Fruit fly (Drosophila melanogaster) whole organism, embryonic: Measurements from ENCODE around the gene Dpm3.
A peak's percentile ranks its signal among the peaks of the same experiment; 100 is the strongest.

Experiments
- B-H2 ChIP-seq: fragments of 200-800 bp; sonication (Bioruptor generic); optimal IDR thresholded peaks from 2 replicates; lab custom pipeline; 2018; ENCODE audit warnings: missing biosample characterization, mild to moderate bottlenecking, missing genetic modification characterization
- CG10147 ChIP-seq: fragments of 200-800 bp; sonication (Bioruptor generic); optimal IDR thresholded peaks from 2 replicates; lab custom pipeline; 2019; ENCODE audit warnings: missing biosample characterization, mild to moderate bottlenecking, missing genetic modification characterization, moderate library complexity
- CG11247 ChIP-seq: fragments of 200-800 bp; sonication (Bioruptor generic); IDR thresholded peaks from 2 replicates; pipeline ENCODE4 v1.3.6; 2022; ENCODE audit warnings: missing biosample characterization, missing genetic modification characterization
- CG12155 ChIP-seq: fragments of 200-800 bp; sonication (Bioruptor generic); optimal IDR thresholded peaks from 3 replicates; lab custom pipeline; 2016; ENCODE audit warnings: missing biosample characterization, missing genetic modification characterization
- CG12299 ChIP-seq: fragments of 200-800 bp; sonication (Bioruptor generic); optimal IDR thresholded peaks from 2 replicates; lab custom pipeline; 2018; ENCODE audit warnings: missing biosample characterization, mild to moderate bottlenecking, missing genetic modification characterization
- CG14667 ChIP-seq: fragments of 200-800 bp; sonication (Bioruptor generic); IDR thresholded peaks from 2 replicates; pipeline ENCODE4 v1.3.6; 2022; ENCODE audit warnings: missing biosample characterization, missing genetic modification characterization
- CG17568 ChIP-seq: fragments of 200-800 bp; sonication (Bioruptor generic); optimal IDR thresholded peaks from 2 replicates; lab custom pipeline; 2018; ENCODE audit warnings: missing biosample characterization, mild to moderate bottlenecking, missing genetic modification characterization, moderate library complexity
- CG18476 ChIP-seq: fragments of 200-800 bp; sonication (Bioruptor generic); optimal IDR thresholded peaks from 2 replicates; lab custom pipeline; 2016; ENCODE audit warnings: missing biosample characterization, mild to moderate bottlenecking, missing genetic modification characterization
- CG30431 ChIP-seq: fragments of 200-800 bp; sonication (Bioruptor generic); optimal IDR thresholded peaks from 2 replicates; lab custom pipeline; 2017; ENCODE audit warnings: missing biosample characterization, missing genetic modification characterization
- CG31224 ChIP-seq: fragments of 200-800 bp; sonication (Bioruptor generic); IDR thresholded peaks from 2 replicates; pipeline ENCODE4 v1.3.6; 2022; ENCODE audit warnings: missing biosample characterization, missing genetic modification characterization
- CG33213 ChIP-seq: fragments of 200-800 bp; sonication (Bioruptor generic); optimal IDR thresholded peaks from 3 replicates; lab custom pipeline; 2016; ENCODE audit warnings: missing biosample characterization, missing genetic modification characterization
- CG34376 ChIP-seq: fragments of 200-800 bp; sonication (Bioruptor generic); optimal IDR thresholded peaks from 2 replicates; lab custom pipeline; 2018; ENCODE audit warnings: missing biosample characterization, mild to moderate bottlenecking, missing genetic modification characterization
- CG4360 ChIP-seq: fragments of 200-800 bp; sonication (Bioruptor generic); IDR thresholded peaks from 2 replicates; pipeline ENCODE4 v1.3.6; 2022; ENCODE audit warnings: missing biosample characterization, missing genetic modification characterization
- CG6689 ChIP-seq: fragments of 200-800 bp; sonication (Bioruptor generic); IDR thresholded peaks from 2 replicates; pipeline ENCODE4 v1.3.6; 2022; ENCODE audit warnings: missing biosample characterization, missing genetic modification characterization
- CG7556 ChIP-seq: fragments of 200-800 bp; sonication (Bioruptor generic); optimal IDR thresholded peaks from 2 replicates; lab custom pipeline; 2017; ENCODE audit warnings: missing biosample characterization, mild to moderate bottlenecking, missing genetic modification characterization
- CG7987 ChIP-seq: fragments of 200-800 bp; sonication (Bioruptor generic); optimal IDR thresholded peaks from 2 replicates; lab custom pipeline; 2018; ENCODE audit warnings: missing biosample characterization, mild to moderate bottlenecking, missing genetic modification characterization, moderate library complexity
- CG8478 ChIP-seq: fragments of >200 bp; optimal IDR thresholded peaks from 2 replicates; lab custom pipeline; 2018
- CG9932 ChIP-seq: fragments of 200-800 bp; sonication (Bioruptor generic); IDR thresholded peaks from 2 replicates; pipeline ENCODE4 v1.3.6; 2022; ENCODE audit warnings: missing biosample characterization, missing genetic modification characterization
- Deaf1 ChIP-seq: fragments of 200-800 bp; optimal IDR thresholded peaks from 3 replicates; lab custom pipeline; 2019; ENCODE audit warnings: missing biosample characterization, mild to moderate bottlenecking, missing genetic modification characterization, moderate library complexity
- Dfd ChIP-seq, 2 experiments: fragments of >200 bp; optimal IDR thresholded peaks; 2 replicates each; lab custom pipeline; 2017; ENCODE audit warnings: missing biosample characterization in 2 of 2, missing genetic modification characterization in 2 of 2
- Dref ChIP-seq: fragments of 200-800 bp; sonication (Bioruptor generic); IDR thresholded peaks from 2 replicates; pipeline ENCODE4 v1.3.6; 2022; ENCODE audit warnings: missing biosample characterization, missing genetic modification characterization
- H2.0 ChIP-seq: fragments of 200-800 bp; sonication (Bioruptor generic); IDR thresholded peaks from 2 replicates; pipeline ENCODE4 v1.3.6; 2022; ENCODE audit warnings: missing biosample characterization, missing genetic modification characterization
- HLH54F ChIP-seq: fragments of 200-800 bp; sonication (Bioruptor generic); optimal IDR thresholded peaks from 3 replicates; lab custom pipeline; 2016; ENCODE audit warnings: missing biosample characterization, missing genetic modification characterization
- MTF-1 ChIP-seq: fragments of 200-800 bp; sonication (Bioruptor generic); optimal IDR thresholded peaks from 2 replicates; lab custom pipeline; 2018; ENCODE audit warnings: missing biosample characterization, mild to moderate bottlenecking, missing genetic modification characterization, borderline replicate concordance
- Myb ChIP-seq: fragments of 200-800 bp; sonication (Bioruptor generic); optimal IDR thresholded peaks from 2 replicates; lab custom pipeline; 2016; ENCODE audit warnings: missing biosample characterization, missing genetic modification characterization
- Nf-YB ChIP-seq: fragments of 200-800 bp; sonication (Bioruptor generic); optimal IDR thresholded peaks from 3 replicates; lab custom pipeline; 2019; ENCODE audit warnings: missing biosample characterization, mild to moderate bottlenecking, missing genetic modification characterization, moderate library complexity
- Nf-YC ChIP-seq: fragments of 200-800 bp; optimal IDR thresholded peaks from 3 replicates; lab custom pipeline; 2019; ENCODE audit warnings: missing biosample characterization, mild to moderate bottlenecking, missing genetic modification characterization, moderate library complexity
- Poxn ChIP-seq: fragments of 200-800 bp; sonication (Bioruptor generic); IDR thresholded peaks from 2 replicates; pipeline ENCODE4 v1.3.6; 2022; ENCODE audit warnings: missing biosample characterization, missing genetic modification characterization
- Xrp1 ChIP-seq: fragments of 200-800 bp; sonication (Bioruptor generic); IDR thresholded peaks from 2 replicates; pipeline ENCODE4 v1.3.6; 2022; ENCODE audit warnings: missing biosample characterization, missing genetic modification characterization
- ac ChIP-seq: fragments of 200-800 bp; sonication (Bioruptor generic); optimal IDR thresholded peaks from 3 replicates; lab custom pipeline; 2017; ENCODE audit warnings: missing biosample characterization, mild to moderate bottlenecking, missing genetic modification characterization
- az2 ChIP-seq: fragments of 200-800 bp; sonication (Bioruptor generic); optimal IDR thresholded peaks from 3 replicates; lab custom pipeline; 2016; ENCODE audit warnings: missing biosample characterization, missing genetic modification characterization
- cg ChIP-seq: fragments of 200-800 bp; sonication (Bioruptor generic); optimal IDR thresholded peaks from 3 replicates; lab custom pipeline; 2019; ENCODE audit warnings: missing biosample characterization, mild to moderate bottlenecking, missing genetic modification characterization, moderate library complexity
- dimm ChIP-seq: fragments of 200-800 bp; sonication (Bioruptor generic); IDR thresholded peaks from 2 replicates; pipeline ENCODE4 v1.3.6; 2022; ENCODE audit warnings: missing biosample characterization, missing genetic modification characterization
- fd64A ChIP-seq: fragments of 200-800 bp; sonication (Bioruptor generic); optimal IDR thresholded peaks from 3 replicates; lab custom pipeline; 2018; ENCODE audit warnings: missing biosample characterization, mild to moderate bottlenecking, missing genetic modification characterization
- hkb ChIP-seq, 2 experiments: fragments of 200-800 bp in 1 of 2; fragments of >200 bp in 1 of 2; sonication (Bioruptor generic) in 1 of 2; IDR thresholded peaks in 1 of 2; optimal IDR thresholded peaks in 1 of 2; 2 replicates each; pipeline versions ENCODE4 v1.3.6 to Lab custom; 2017 to 2022; ENCODE audit warnings: missing biosample characterization in 1 of 2, missing genetic modification characterization in 1 of 2
- jigr1 ChIP-seq: fragments of 200-800 bp; sonication (Bioruptor generic); IDR thresholded peaks from 3 replicates; pipeline ENCODE4 v1.3.6; 2022; ENCODE audit warnings: missing biosample characterization, missing genetic modification characterization
- jumu ChIP-seq: fragments of 200-800 bp; sonication (Bioruptor generic); optimal IDR thresholded peaks from 3 replicates; lab custom pipeline; 2016; ENCODE audit warnings: missing biosample characterization, missing genetic modification characterization
- pnt ChIP-seq: fragments of 200-800 bp; sonication (Bioruptor generic); optimal IDR thresholded peaks from 3 replicates; lab custom pipeline; 2016; ENCODE audit warnings: missing biosample characterization, missing genetic modification characterization
- prd ChIP-seq, 3 experiments: fragments of >200 bp in 2 of 3; fragments of 200-800 bp in 1 of 3; sonication (Bioruptor generic) in 1 of 3; optimal IDR thresholded peaks in 2 of 3; IDR thresholded peaks in 1 of 3; 2 replicates in 2 of 3; 3 replicates in 1 of 3; pipeline versions ENCODE4 v1.3.6 to Lab custom; 2017 to 2022; ENCODE audit warnings: missing biosample characterization in 1 of 3, missing genetic modification characterization in 1 of 3
- sd ChIP-seq: fragments of 200-800 bp; sonication (Bioruptor generic); optimal IDR thresholded peaks from 3 replicates; lab custom pipeline; 2018; ENCODE audit warnings: missing biosample characterization, mild to moderate bottlenecking, missing genetic modification characterization, moderate library complexity
- sr ChIP-seq: fragments of 200-800 bp; sonication (Bioruptor generic); IDR thresholded peaks from 3 replicates; pipeline ENCODE4 v1.3.6; 2022; ENCODE audit warnings: missing biosample characterization, missing genetic modification characterization
- ssp ChIP-seq: fragments of 200-800 bp; sonication (Bioruptor generic); IDR thresholded peaks from 2 replicates; pipeline ENCODE4 v1.3.6; 2022; ENCODE audit warnings: missing biosample characterization, missing genetic modification characterization
- tx ChIP-seq: fragments of 200-800 bp; sonication (Bioruptor generic); optimal IDR thresholded peaks from 2 replicates; lab custom pipeline; 2016; ENCODE audit warnings: missing biosample characterization, missing genetic modification characterization
- zen2 ChIP-seq: fragments of 200-800 bp; sonication (Bioruptor generic); IDR thresholded peaks from 3 replicates; pipeline ENCODE4 v1.3.6; 2022; ENCODE audit warnings: missing biosample characterization, missing genetic modification characterization; ENCODE audit not compliant: partially characterized antibody

Dpm3 gene

DNA sequence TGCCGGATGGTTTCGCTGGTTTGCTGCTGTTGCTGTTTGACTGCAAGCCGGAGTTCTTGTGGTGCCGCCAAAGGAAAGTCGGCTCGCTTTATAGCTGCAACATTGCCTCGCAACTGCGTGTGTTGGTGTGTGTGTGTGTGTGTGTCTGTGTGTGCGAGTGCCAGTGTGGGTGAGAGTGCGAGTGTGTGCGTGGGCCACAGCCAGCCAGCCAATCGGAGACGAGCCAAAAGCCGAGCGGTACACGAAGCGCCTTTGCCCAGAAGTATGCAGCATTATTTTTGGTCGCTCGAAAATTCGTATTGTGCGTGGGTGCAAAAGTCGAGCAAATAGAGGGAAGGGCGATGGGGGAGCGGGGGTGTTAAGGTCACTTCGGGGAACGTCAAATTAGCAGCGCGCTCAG, 7.7 kb downstream of the Dpm3 start, which contains the start of gene CCHa2:
Gene CCHa2 (minus strand): TSS at position 65 of the 400 bp plus-strand sequence.
- TF ChIP-seq HLH54F (GFP tag; lab: Kevin White, UChicago) (no peak), sd (tag; lab: Kevin White, UChicago) (no peak), cg (GFP tag; lab: Kevin White, UChicago) (peak; percentile 27), CG33213 (no peak), ssp (GFP tag; lab: Robert Waterston, UW) (no peak), Poxn (GFP tag; lab: Robert Waterston, UW) (no peak), prd (optimal IDR thresholded peaks at IDR 0.05; lab: Kevin White, UChicago) (no peak), prd (GFP tag; IDR thresholded peaks at IDR 0.05; lab: Robert Waterston, UW) (0 out of 3 replicates have a peak, but pooled peaks have one; percentile 14), zen2 (GFP tag; lab: Robert Waterston, UW) (no peak), Dref (GFP tag; lab: Robert Waterston, UW) (no peak), CG30431 (GFP tag; lab: Kevin White, UChicago) (no peak), CG18476 (no peak), dimm (GFP tag; lab: Robert Waterston, UW) (no peak), CG7987 (GFP tag; lab: Kevin White, UChicago) (no peak), ac (no peak), CG31224 (GFP tag; lab: Robert Waterston, UW) (no peak), Dfd (GFP tag; optimal IDR thresholded peaks at IDR 0.05; lab: Kevin White, UChicago) (peak in 1 of 2 experiments; percentile 14), jigr1 (GFP tag; lab: Robert Waterston, UW) (no peak), az2 (no peak), CG10147 (no peak), CG6689 (GFP tag; lab: Robert Waterston, UW) (0 out of 2 replicates have a peak, but pooled peaks have one; percentile 7), MTF-1 (GFP tag; lab: Kevin White, UChicago) (no peak), CG14667 (GFP tag; lab: Robert Waterston, UW) (no peak), Nf-YC (tag; lab: Kevin White, UChicago) (peak; percentile 90), CG12299 (tag; lab: Kevin White, UChicago) (no peak), H2.0 (GFP tag; lab: Robert Waterston, UW) (no peak), CG8478 (lab: Kevin White, UChicago) (peak; percentile 36), tx (GFP tag; lab: Kevin White, UChicago) (no peak), CG11247 (GFP tag; lab: Robert Waterston, UW) (peak; percentile 7; the same call in 1 of the 2 replicates), sr (GFP tag; lab: Robert Waterston, UW) (0 out of 3 replicates have a peak, but pooled peaks have one; percentile 21), CG12155 (GFP tag; lab: Kevin White, UChicago) (no peak), CG4360 (GFP tag; lab: Robert Waterston, UW) (no peak), CG17568 (GFP tag; lab: Kevin White, UChicago) (no peak), Nf-YB (peak; percentile 81), pnt (GFP tag; lab: Kevin White, UChicago) (no peak), CG9932 (GFP tag; lab: Robert Waterston, UW) (no peak), jumu (no peak), CG7556 (GFP tag; lab: Kevin White, UChicago) (no peak), Deaf1 (tag; lab: Kevin White, UChicago) (peak; percentile 84), Myb (GFP tag; lab: Kevin White, UChicago) (no peak), fd64A (GFP tag; lab: Kevin White, UChicago) (no peak), Xrp1 (GFP tag; lab: Robert Waterston, UW) (no peak)

DNA sequence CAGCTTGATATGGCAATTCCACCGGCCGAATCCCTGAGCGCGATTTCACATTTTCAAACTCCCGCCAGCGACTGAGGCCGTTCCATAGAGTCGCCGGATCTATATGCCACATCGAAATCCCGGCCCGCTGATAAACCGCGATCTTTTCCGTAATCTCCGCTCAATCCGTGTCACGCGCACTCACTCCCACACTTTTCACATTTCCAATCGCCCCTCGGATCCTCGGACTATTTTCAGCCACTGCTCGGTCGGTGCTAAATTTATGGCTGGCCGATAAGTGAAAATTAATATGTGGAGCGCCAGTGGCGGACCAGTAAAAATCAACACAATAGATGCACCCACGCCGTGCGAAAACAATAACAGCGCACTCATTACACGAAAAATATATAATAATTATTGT, 9.8 kb downstream of the Dpm3 start:
- no peak for TF ChIP-seq hkb (optimal IDR thresholded peaks at IDR 0.05; lab: Kevin White, UChicago)
- TF ChIP-seq hkb (GFP tag; IDR thresholded peaks at IDR 0.05; lab: Robert Waterston, UW), result no peak
- TF ChIP-seq CG34376 (GFP tag; lab: Kevin White, UChicago), result peak; percentile 5
- no peak for TF ChIP-seq B-H2 (GFP tag; lab: Kevin White, UChicago)
